Worm (Caenorhabditis elegans) whole organism, L1 larva: Measurements from ENCODE around the gene fat-7.

Source experiments
- C04F5.9 ChIP-seq: sonication (generic microtip); optimal IDR thresholded peaks from 2 replicates; lab custom pipeline; 2016; ENCODE audit warnings: missing genetic modification characterization, missing compliant biosample characterization
- C34B4.2 ChIP-seq: sonication (generic microtip); optimal IDR thresholded peaks from 2 replicates; lab custom pipeline; 2017; ENCODE audit warnings: mild to moderate bottlenecking, missing genetic modification characterization, missing compliant biosample characterization
- F16B12.6 ChIP-seq: fragments of 150-350 bp; optimal IDR thresholded peaks from 2 replicates; lab custom pipeline; 2014; ENCODE audit warnings: missing biosample characterization, missing genetic modification characterization
- aha-1 ChIP-seq: fragments of 150-350 bp; optimal IDR thresholded peaks from 2 replicates; lab custom pipeline; 2014; ENCODE audit warnings: missing biosample characterization, missing genetic modification characterization
- aly-2 ChIP-seq: fragments of 150-350 bp; optimal IDR thresholded peaks from 2 replicates; lab custom pipeline; 2014; ENCODE audit warnings: missing biosample characterization, missing genetic modification characterization
- ceh-63 ChIP-seq: fragments of 200-800 bp; sonication (Bioruptor generic); optimal IDR thresholded peaks from 2 replicates; lab custom pipeline; 2018; ENCODE audit warnings: mild to moderate bottlenecking, missing genetic modification characterization, missing compliant biosample characterization
- ceh-8 ChIP-seq: fragments of 200-800 bp; sonication (Bioruptor generic); optimal IDR thresholded peaks from 2 replicates; lab custom pipeline; 2018; ENCODE audit warnings: mild to moderate bottlenecking, missing genetic modification characterization, moderate library complexity, missing compliant biosample characterization
- dpl-1 ChIP-seq, 3 experiments: fragments of 150-350 bp in 2 of 3; sonication (generic microtip) in 1 of 3; optimal IDR thresholded peaks; 2 replicates each; lab custom pipeline; 2014 to 2017; ENCODE audit warnings: missing biosample characterization in 3 of 3, missing genetic modification characterization in 3 of 3, missing genetic modification reagents in 3 of 3
- efl-1 ChIP-seq, 4 experiments: fragments of 150-350 bp; optimal IDR thresholded peaks in 3 of 4; peaks in 1 of 4; 1 replicate in 1 of 4; 2 replicates in 3 of 4; lab custom pipeline; 2014; ENCODE audit warnings: missing biosample characterization in 2 of 4, missing genetic modification characterization in 2 of 4, missing genetic modification reagents in 2 of 4
- efl-3 ChIP-seq: fragments of 200-800 bp; sonication (Bioruptor generic); optimal IDR thresholded peaks from 2 replicates; lab custom pipeline; 2018; ENCODE audit warnings: mild to moderate bottlenecking, missing genetic modification characterization, missing compliant biosample characterization
- egl-13 ChIP-seq: sonication (generic microtip); optimal IDR thresholded peaks from 2 replicates; lab custom pipeline; 2016; ENCODE audit warnings: missing genotype, missing genetic modification reagents, missing genetic modification characterization, missing compliant biosample characterization
- egl-27 ChIP-seq, 2 experiments: fragments of 150-350 bp in 1 of 2; sonication (generic microtip); optimal IDR thresholded peaks; 3 replicates each; lab custom pipeline; 2017 to 2018; ENCODE audit warnings: missing biosample characterization in 2 of 2, missing genetic modification characterization in 2 of 2, missing genetic modification reagents in 2 of 2
- elt-3 ChIP-seq, 6 experiments: fragments of 150-350 bp in 1 of 6; sonication (generic microtip); optimal IDR thresholded peaks; 2 replicates each; lab custom pipeline; 2017 to 2018; ENCODE audit warnings: missing biosample characterization in 6 of 6, missing genetic modification characterization in 6 of 6, inconsistent platforms in 1 of 6
- ets-5 ChIP-seq: fragments of 200-800 bp; sonication (Bioruptor generic); IDR thresholded peaks from 2 replicates; pipeline ENCODE4 v1.3.6; 2022; ENCODE audit warnings: missing genetic modification characterization, missing compliant biosample characterization
- fkh-4 ChIP-seq: sonication (generic microtip); optimal IDR thresholded peaks from 2 replicates; lab custom pipeline; 2016; ENCODE audit warnings: missing compliant biosample characterization, missing genetic modification characterization, borderline replicate concordance
- fkh-8 ChIP-seq: sonication (generic microtip); optimal IDR thresholded peaks from 2 replicates; lab custom pipeline; 2016; ENCODE audit warnings: mild to moderate bottlenecking, missing genetic modification characterization, missing compliant biosample characterization
- fos-1 ChIP-seq: fragments of 150-350 bp; optimal IDR thresholded peaks from 2 replicates; lab custom pipeline; 2014; ENCODE audit warnings: missing biosample characterization, missing genetic modification characterization
- jun-1 ChIP-seq: fragments of 150-350 bp; optimal IDR thresholded peaks from 2 replicates; lab custom pipeline; 2014; ENCODE audit warnings: missing biosample characterization, missing genetic modification reagents, missing genetic modification characterization
- lin-13 ChIP-seq: fragments of 150-350 bp; optimal IDR thresholded peaks from 2 replicates; lab custom pipeline; 2014; ENCODE audit warnings: missing biosample characterization, missing genetic modification reagents, missing genetic modification characterization
- lin-14 ChIP-seq: fragments of 200-800 bp; sonication (Bioruptor generic); optimal IDR thresholded peaks from 2 replicates; lab custom pipeline; 2018; ENCODE audit warnings: mild to moderate bottlenecking, missing genetic modification characterization, moderate library complexity, missing compliant biosample characterization
- lin-35 ChIP-seq, 2 experiments: fragments of 150-350 bp; optimal IDR thresholded peaks; 2 replicates each; lab custom pipeline; 2014; ENCODE audit warnings: missing biosample characterization in 2 of 2, missing genetic modification characterization in 2 of 2, missing genetic modification reagents in 2 of 2
- lsy-2 ChIP-seq, 2 experiments: fragments of 150-350 bp; optimal IDR thresholded peaks; 2 replicates each; lab custom pipeline; 2014; ENCODE audit warnings: missing biosample characterization in 2 of 2, missing genetic modification characterization in 2 of 2
- mab-9 ChIP-seq: fragments of 200-800 bp; sonication (Bioruptor generic); IDR thresholded peaks from 2 replicates; pipeline ENCODE4 v1.3.6; 2022; ENCODE audit warnings: missing genetic modification reagents, missing genetic modification characterization, missing compliant biosample characterization
- nhr-12 ChIP-seq: sonication (generic microtip); optimal IDR thresholded peaks from 2 replicates; lab custom pipeline; 2017; ENCODE audit warnings: missing biosample characterization, missing genetic modification characterization
- nhr-237 ChIP-seq: fragments of 150-350 bp; optimal IDR thresholded peaks from 2 replicates; lab custom pipeline; 2014; ENCODE audit warnings: missing biosample characterization, missing genetic modification characterization
- skn-1 ChIP-seq: fragments of 150-350 bp; optimal IDR thresholded peaks from 2 replicates; lab custom pipeline; 2014; ENCODE audit warnings: missing biosample characterization, missing genetic modification characterization
- snu-23 ChIP-seq: sonication (generic microtip); optimal IDR thresholded peaks from 2 replicates; lab custom pipeline; 2016; ENCODE audit warnings: missing genetic modification characterization, missing compliant biosample characterization
- tbx-2 ChIP-seq: sonication (generic microtip); optimal IDR thresholded peaks from 2 replicates; lab custom pipeline; 2016; ENCODE audit warnings: missing genetic modification characterization, missing compliant biosample characterization
- unc-98 ChIP-seq: fragments of 200-800 bp; sonication (Bioruptor generic); IDR thresholded peaks from 2 replicates; pipeline ENCODE4 v1.3.6; 2022; ENCODE audit warnings: missing genetic modification characterization, missing compliant biosample characterization
- vab-15 ChIP-seq: sonication (generic microtip); optimal IDR thresholded peaks from 2 replicates; lab custom pipeline; 2017; ENCODE audit warnings: missing genotype, mild to moderate bottlenecking, missing genetic modification characterization, missing compliant biosample characterization
- zag-1 ChIP-seq: fragments of 150-350 bp; optimal IDR thresholded peaks from 2 replicates; lab custom pipeline; 2014; ENCODE audit warnings: missing biosample characterization, missing genetic modification characterization
- zip-4 ChIP-seq: fragments of 200-800 bp; sonication (Bioruptor generic); optimal IDR thresholded peaks from 2 replicates; lab custom pipeline; 2018; ENCODE audit warnings: mild to moderate bottlenecking, missing genetic modification characterization, moderate library complexity, missing compliant biosample characterization
- ztf-11 ChIP-seq, 2 experiments: sonication (generic microtip); optimal IDR thresholded peaks; 2 replicates each; lab custom pipeline; 2016 to 2017; ENCODE audit warnings: missing genetic modification characterization in 2 of 2, missing biosample characterization in 1 of 2, missing compliant biosample characterization in 1 of 2

fat-7 gene

DNA sequence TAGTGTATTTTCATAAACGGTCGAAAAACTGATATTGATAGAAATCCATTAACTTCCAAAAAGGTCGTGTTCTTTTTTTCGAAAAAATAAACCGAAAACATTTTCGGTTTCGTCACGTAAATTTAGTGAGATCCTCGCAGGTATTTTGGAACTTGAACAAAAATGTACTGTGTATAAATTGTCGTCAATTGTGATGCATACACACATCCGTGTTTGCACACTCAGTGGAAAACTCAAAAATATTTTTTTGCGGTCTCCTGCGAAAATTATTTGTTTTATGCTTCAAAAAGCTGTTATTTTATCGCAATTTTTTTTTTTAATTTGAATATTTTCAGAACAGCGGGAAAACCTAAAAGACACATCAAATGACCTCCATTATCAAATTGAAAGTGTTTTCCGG, 25.9 kb upstream of the fat-7 start, which contains the start of gene cpsf-2:
cpsf-2 (plus strand) TSS at position 330 of the 400 bp plus-strand sequence.
- TF ChIP-seq elt-3 (tag; optimal IDR thresholded peaks at IDR 0.05; lab: Kevin White, UChicago), result no peak
- peak; percentile 80 for TF ChIP-seq F16B12.6 (tag; lab: Kevin White, UChicago)
- TF ChIP-seq lin-35 (GFP tag; optimal IDR thresholded peaks at IDR 0.05; lab: Kevin White, UChicago), result peak in 1 of 2 experiments; percentile 36
- peak; percentile 32 to 37 for TF ChIP-seq efl-1 (optimal IDR thresholded peaks at IDR 0.05; lab: Kevin White, UChicago)
- TF ChIP-seq efl-1 (GFP tag; optimal IDR thresholded peaks at IDR 0.05 in 1 of 2; lab: Kevin White, UChicago), result peak; percentile 7 to 50
- no peak for TF ChIP-seq ceh-63
- peak in 2 of 3 experiments; percentile 28 to 55 for TF ChIP-seq dpl-1 (GFP tag; optimal IDR thresholded peaks at IDR 0.05; lab: Kevin White, UChicago)
- TF ChIP-seq tbx-2 (tag; lab: Kevin White, UChicago), result peak; percentile 5
- TF ChIP-seq lsy-2 (tag; optimal IDR thresholded peaks at IDR 0.05; lab: Kevin White, UChicago), result peak; percentile 14 to 63
- TF ChIP-seq snu-23, result peak; percentile 2
- TF ChIP-seq, all 84 proteins: peak for 7

DNA sequence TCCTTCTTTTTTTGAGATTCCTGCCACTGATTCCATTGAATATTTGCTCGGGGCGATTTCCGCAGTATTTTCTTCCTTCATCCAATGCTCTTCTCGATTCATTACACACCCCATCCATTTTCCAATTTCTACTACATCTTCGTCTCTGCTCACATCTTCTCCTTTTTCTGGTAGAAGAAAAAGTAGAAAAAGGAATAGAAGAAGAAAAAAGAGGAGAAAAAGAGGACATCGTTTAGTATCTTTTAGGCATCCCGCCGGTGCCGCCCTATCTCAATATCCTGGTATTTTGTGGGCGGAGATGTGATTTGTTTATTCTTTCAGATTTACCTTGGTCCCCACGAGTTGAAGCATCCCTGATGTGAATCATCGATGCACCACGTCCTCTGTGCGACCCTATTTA, 22.3 kb upstream of the fat-7 start, which contains the start of gene lgc-39:
lgc-39 (plus strand) TSS at position 301 of the 400 bp plus-strand sequence.
- TF ChIP-seq skn-1 (no peak), tbx-2 (tag; lab: Kevin White, UChicago) (no peak), ets-5 (no peak), mab-9 (GFP tag; lab: Robert Waterston, UW) (no peak), elt-3 (tag; optimal IDR thresholded peaks at IDR 0.05; lab: Kevin White, UChicago) (no peak), lsy-2 (tag; optimal IDR thresholded peaks at IDR 0.05; lab: Kevin White, UChicago) (no peak)

DNA sequence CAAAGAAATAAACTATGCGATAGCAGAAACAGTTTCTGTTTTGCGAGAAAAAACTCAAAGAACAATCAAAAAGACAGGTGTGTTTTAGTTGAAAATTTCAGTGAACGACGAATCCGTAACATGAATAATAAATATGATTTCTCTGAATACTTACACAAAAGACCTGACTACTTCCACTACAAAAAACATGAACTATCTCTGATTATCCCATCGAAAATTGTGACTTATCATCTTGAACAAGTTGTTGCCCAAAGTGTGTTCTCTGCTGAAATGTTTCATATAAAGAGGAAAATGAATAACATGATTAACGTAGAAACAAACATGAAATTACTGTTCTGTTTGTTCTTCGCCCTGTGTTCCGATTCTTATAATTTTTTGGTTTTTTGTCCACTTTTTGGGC, 13.8 kb upstream of the fat-7 start, which contains the start of gene ugt-36:
ugt-36 (plus strand) TSS at position 301 of the 400 bp plus-strand sequence.
- TF ChIP-seq lsy-2 (tag; optimal IDR thresholded peaks at IDR 0.05; lab: Kevin White, UChicago) (no peak), C04F5.9 (no peak), egl-13 (tag; lab: Kevin White, UChicago) (no peak), zip-4 (GFP tag; lab: Kevin White, UChicago) (no peak), lin-14 (GFP tag; lab: Kevin White, UChicago) (no peak), nhr-12 (tag; lab: Kevin White, UChicago) (no peak), ztf-11 (tag; optimal IDR thresholded peaks at IDR 0.05; lab: Kevin White, UChicago) (no peak), lin-35 (GFP tag; optimal IDR thresholded peaks at IDR 0.05; lab: Kevin White, UChicago) (no peak), lin-13 (no peak), nhr-237 (tag; lab: Kevin White, UChicago) (no peak), tbx-2 (tag; lab: Kevin White, UChicago) (no peak), ceh-8 (GFP tag; lab: Kevin White, UChicago) (no peak), zag-1 (tag; lab: Kevin White, UChicago) (no peak), ceh-63 (no peak), fkh-4 (no peak), aly-2 (tag; lab: Kevin White, UChicago) (no peak), fos-1 (tag; lab: Kevin White, UChicago) (no peak)

DNA sequence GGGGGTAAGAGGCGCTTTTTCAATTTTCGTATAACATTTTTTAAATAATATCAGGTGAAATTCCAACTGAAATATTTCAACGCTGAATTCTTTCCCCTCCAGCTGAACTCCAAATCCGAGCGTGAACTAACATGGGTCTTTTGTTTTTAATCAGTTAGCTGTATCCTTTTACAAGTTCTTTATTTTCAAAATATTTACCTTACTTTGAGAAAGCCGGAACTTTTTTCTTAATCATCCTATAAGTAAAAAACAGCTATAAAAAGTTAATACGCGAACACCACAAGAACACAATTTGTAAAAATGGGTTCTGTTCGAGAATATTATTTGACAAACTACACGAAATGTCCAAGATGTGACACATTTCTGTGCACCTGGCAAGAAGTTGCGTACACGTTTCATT, 11.3 kb upstream of the fat-7 start, which contains the start of gene srh-83:
srh-83 (plus strand) TSS at position 301 of the 400 bp plus-strand sequence.
- no peak for TF ChIP-seq C34B4.2 (tag; lab: Kevin White, UChicago)
- TF ChIP-seq C04F5.9, result no peak
- no peak for TF ChIP-seq skn-1
- TF ChIP-seq dpl-1 (GFP tag; optimal IDR thresholded peaks at IDR 0.05; lab: Kevin White, UChicago), result no peak
- TF ChIP-seq unc-98 (GFP tag; lab: Robert Waterston, UW), result no peak
- no peak for TF ChIP-seq jun-1 (tag; lab: Kevin White, UChicago)
- TF ChIP-seq efl-3 (GFP tag; lab: Kevin White, UChicago), result no peak
- TF ChIP-seq snu-23, result no peak
- TF ChIP-seq nhr-12 (tag; lab: Kevin White, UChicago), result no peak
- TF ChIP-seq aha-1 (tag; lab: Kevin White, UChicago), result no peak
- no peak for TF ChIP-seq zag-1 (tag; lab: Kevin White, UChicago)
- no peak for TF ChIP-seq aly-2 (tag; lab: Kevin White, UChicago)
- TF ChIP-seq F16B12.6 (tag; lab: Kevin White, UChicago), result no peak
- TF ChIP-seq vab-15, result no peak
- no peak for TF ChIP-seq egl-27 (tag; optimal IDR thresholded peaks at IDR 0.05; lab: Kevin White, UChicago)
- TF ChIP-seq fkh-8 (tag; lab: Kevin White, UChicago), result no peak
- TF ChIP-seq, all 84 proteins: peak for 0
